Worm (Caenorhabditis elegans): ENCODE data around the gene znf-207.

znf-207 gene

DNA sequence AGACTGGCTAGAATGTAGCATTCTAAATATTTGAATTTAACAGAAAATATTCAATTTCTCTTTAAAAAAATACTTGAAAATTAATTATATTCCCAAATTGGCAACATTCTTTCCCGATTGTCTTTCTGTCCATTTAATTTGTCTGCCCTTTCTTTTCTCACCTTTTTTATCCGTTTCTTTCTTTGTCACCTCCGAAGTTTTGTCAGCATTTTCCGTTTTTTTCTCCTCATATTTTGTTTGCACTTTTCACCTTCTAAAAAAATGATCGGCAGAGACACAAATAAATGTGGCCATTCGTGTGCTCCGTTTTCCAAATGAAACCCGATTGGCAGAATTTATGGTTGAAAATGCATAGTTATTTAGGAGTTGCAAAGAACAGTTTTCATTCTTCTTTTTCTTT, 5.3 kb downstream of the znf-207 start:
- TF ChIP-seq sdz-12 (GFP tag; optimal IDR thresholded peaks at IDR 0.05) (no peak), Y5F2A.4 (GFP tag; optimal IDR thresholded peaks at IDR 0.05) (no peak), snpc-4 (tag; optimal IDR thresholded peaks at IDR 0.05) (no peak), rbr-2 (tag; optimal IDR thresholded peaks at IDR 0.05) (no peak), mxl-2 (GFP tag; conservative IDR thresholded peaks at IDR 0.05) (no peak), ZK337.2 (GFP tag; IDR thresholded peaks at IDR 0.05) (no peak), lin-39 (tag; optimal IDR thresholded peaks at IDR 0.05) (no peak)

DNA sequence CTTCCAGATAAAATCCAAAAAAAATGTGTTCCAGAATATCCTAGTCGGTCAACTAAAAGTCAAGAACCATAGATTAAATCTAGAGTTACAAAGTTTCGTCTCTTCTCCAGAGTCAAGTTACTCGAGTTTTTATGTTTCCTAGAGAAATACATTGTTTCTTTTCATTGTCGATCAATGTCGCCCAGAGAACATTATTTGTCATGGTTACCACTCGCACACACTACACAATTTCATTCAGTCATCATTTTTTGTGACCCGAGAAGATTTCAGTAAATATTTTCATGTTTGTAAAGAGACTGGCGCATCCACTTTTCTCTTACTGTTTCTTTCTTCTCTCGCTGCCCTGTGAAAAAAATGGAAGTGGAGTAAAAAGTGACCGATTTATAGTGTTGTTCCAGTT, 5.9 kb downstream of the znf-207 start:
- TF ChIP-seq unc-62 (GFP tag; optimal IDR thresholded peaks at IDR 0.05 in 1 of 2): peak in 1 of 2 experiments; percentile 85
- no peak for TF ChIP-seq unc-62 (tag; optimal IDR thresholded peaks at IDR 0.05)
- TF ChIP-seq snpc-1.2 (GFP tag; IDR thresholded peaks at IDR 0.05): no peak

DNA sequence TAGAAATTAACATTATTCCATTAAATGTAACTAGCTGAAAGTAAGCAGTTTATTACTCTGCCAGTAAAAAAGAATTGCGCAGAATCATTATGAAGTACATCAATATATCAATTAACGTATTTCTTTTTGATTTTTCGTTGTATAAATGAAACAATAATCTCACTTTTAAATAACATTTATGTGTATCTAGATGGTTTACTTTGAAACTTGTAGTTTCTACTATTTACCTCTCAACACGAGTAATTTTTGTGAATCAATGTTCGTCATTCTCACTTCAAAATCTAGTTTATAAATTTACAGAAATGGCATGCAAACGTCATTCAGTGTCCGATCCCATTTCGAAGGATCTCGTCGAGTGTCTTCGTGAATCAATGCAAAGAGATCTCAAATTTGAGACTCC, 6.3 kb downstream of the znf-207 start, which contains the start of gene gspd-1:
Gene gspd-1, plus strand, starts transcription at position 301 of the 400 bp plus-strand sequence.
- TF ChIP-seq cey-2 (tag; optimal IDR thresholded peaks at IDR 0.05; ENCODE audit: borderline replicate concordance, insufficient read depth) (no peak), nhr-6 (tag; optimal IDR thresholded peaks at IDR 0.05) (no peak), vab-7 (GFP tag; IDR thresholded peaks at IDR 0.05) (no peak)

DNA sequence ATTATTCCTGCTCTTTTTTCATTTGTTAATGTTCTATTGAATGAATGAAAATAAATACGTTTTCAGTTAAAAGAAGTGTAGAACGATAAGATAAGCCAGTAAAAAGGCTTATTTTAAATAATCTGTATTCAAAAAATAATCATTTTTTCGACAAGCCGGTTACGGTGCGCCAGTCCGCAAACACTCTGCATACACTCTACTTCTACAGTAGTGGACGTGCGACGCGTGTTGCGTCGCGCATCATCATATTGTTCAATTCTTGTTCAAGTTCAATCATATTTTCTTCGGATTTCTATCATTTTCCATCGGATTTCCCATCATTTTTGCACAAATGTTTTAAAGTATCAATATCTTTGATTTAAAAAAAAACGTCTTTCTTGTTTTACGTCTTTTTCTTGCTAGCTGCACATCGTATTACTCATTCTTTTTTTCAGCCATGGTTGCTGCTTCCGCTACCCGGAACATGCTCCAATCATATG, 9.2 kb downstream of the znf-207 start, which contains the start of gene B0035.18:
Gene B0035.18, plus strand, starts transcription at position 429 of the 479 bp plus-strand sequence.
- TF ChIP-seq unc-130 (GFP tag; optimal IDR thresholded peaks at IDR 0.05) (peak; percentile 2), lsy-2 (tag; optimal IDR thresholded peaks at IDR 0.05) (peak in 1 of 2 experiments; percentile 12), ceh-32 (tag; optimal IDR thresholded peaks at IDR 0.05; ENCODE audit: poor library complexity) (no peak)

- TF ChIP-seq daf-16 (GFP tag; optimal IDR thresholded peaks at IDR 0.05): no peak
- peak; percentile 9 for TF ChIP-seq daf-16 (tag; optimal IDR thresholded peaks at IDR 0.05)
- TF ChIP-seq fkh-10 (GFP tag; optimal IDR thresholded peaks at IDR 0.05): no peak
These were observed 9.7 kb downstream of the znf-207 start, which contains the start of gene edg-1 for ce11 chrIV:11320500-11320899. edg-1 (plus strand) TSS chrIV:11320800.

DNA sequence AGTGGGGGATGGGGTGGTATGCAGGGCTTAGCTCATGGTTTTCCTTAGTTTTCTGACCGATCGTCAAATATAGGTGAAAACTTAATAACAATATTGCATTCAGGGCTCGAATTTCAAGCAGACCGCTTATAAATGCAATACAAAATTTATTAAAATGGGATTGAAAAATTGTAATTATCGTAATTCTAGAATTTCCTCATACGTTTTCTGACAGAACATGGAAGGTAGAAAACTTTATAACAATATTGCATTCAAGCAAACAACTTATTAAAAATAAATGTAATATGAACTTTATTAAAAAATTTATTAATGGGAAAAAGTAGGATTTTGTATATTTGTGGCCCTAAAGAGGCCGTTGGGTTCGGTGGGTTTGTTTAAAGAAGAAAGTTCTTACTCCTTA, 12.9 kb downstream of the znf-207 start:
- peak; percentile 48; the same call in 1 of the 2 replicates for TF ChIP-seq snpc-1.2 (GFP tag; IDR thresholded peaks at IDR 0.05)
- 0 out of 2 replicates have a peak, but pooled peaks have one; percentile 4 for TF ChIP-seq dmd-8 (GFP tag; IDR thresholded peaks at IDR 0.05)
- TF ChIP-seq F26F4.8 (GFP tag; conservative IDR thresholded peaks at IDR 0.05): peak; percentile 64; the same call in 1 of the 2 replicates
- TF ChIP-seq nhr-111 (GFP tag; optimal IDR thresholded peaks at IDR 0.05): no peak
- 0 out of 2 replicates have a peak, but pooled peaks have one; percentile 41 for TF ChIP-seq arid-1 (GFP tag; conservative IDR thresholded peaks at IDR 0.05)
- peak; percentile 51 for TF ChIP-seq aha-1 (tag)
- TF ChIP-seq lin-38 (GFP tag; IDR thresholded peaks at IDR 0.05): peak; percentile 62
- TF ChIP-seq F10B5.3 (tag; optimal IDR thresholded peaks at IDR 0.05): no peak
- no peak for TF ChIP-seq daf-16 (GFP tag; optimal IDR thresholded peaks at IDR 0.05)
- TF ChIP-seq daf-16 (tag; optimal IDR thresholded peaks at IDR 0.05): no peak
- no peak for TF ChIP-seq lin-13 (GFP tag; optimal IDR thresholded peaks at IDR 0.05)

- TF ChIP-seq lin-38 (GFP tag; IDR thresholded peaks at IDR 0.05) (peak; percentile 39; the same call in 1 of the 2 replicates), lim-7 (GFP tag; IDR thresholded peaks at IDR 0.05) (peak; percentile 56; the same call in 1 of the 2 replicates)
These were observed 14.0 kb downstream of the znf-207 start, which contains the start of gene his-48 for ce11 chrIV:11324741-11325140. his-48 (plus strand) TSS chrIV:11324745.
